Worm (Caenorhabditis elegans) whole organism, L4 larva: ENCODE data around the gene trpp-5.

ENCODE experiments used
- F37D6.2 ChIP-seq: sonication (generic microtip); optimal IDR thresholded peaks from 2 replicates; lab custom pipeline; 2016; ENCODE audit warnings: mild to moderate bottlenecking, missing genetic modification characterization, missing compliant biosample characterization
- F49E8.2 ChIP-seq: sonication (generic microtip); optimal IDR thresholded peaks from 2 replicates; lab custom pipeline; 2016; ENCODE audit warnings: missing compliant biosample characterization, mild to moderate bottlenecking, missing genetic modification characterization, borderline replicate concordance
- R02D3.7 ChIP-seq: fragments of 150-350 bp; sonication (generic microtip); optimal IDR thresholded peaks from 3 replicates; lab custom pipeline; 2014; ENCODE audit warnings: missing biosample characterization, missing genetic modification characterization
- Y48G9A.11 ChIP-seq: fragments of 200-800 bp; sonication (Bioruptor generic); IDR thresholded peaks from 2 replicates; pipeline ENCODE4 v1.3.6; 2022; ENCODE audit warnings: missing genetic modification reagents, missing genetic modification characterization, missing compliant biosample characterization
- Y75B8A.6 ChIP-seq: fragments of 200-800 bp; sonication (Bioruptor generic); IDR thresholded peaks from 2 replicates; pipeline ENCODE4 v1.3.6; 2022; ENCODE audit warnings: missing genetic modification reagents, missing genetic modification characterization, missing compliant biosample characterization
- ceh-28 ChIP-seq: fragments of 150-350 bp; optimal IDR thresholded peaks from 2 replicates; lab custom pipeline; 2014; ENCODE audit warnings: missing biosample characterization, missing genetic modification reagents, missing genetic modification characterization
- ceh-32 ChIP-seq: sonication (generic microtip); optimal IDR thresholded peaks from 2 replicates; lab custom pipeline; 2016; ENCODE audit warnings: mild to moderate bottlenecking, missing genetic modification characterization, missing compliant biosample characterization; ENCODE audit not compliant: poor library complexity
- ceh-44 ChIP-seq: fragments of 200-800 bp; sonication (Bioruptor generic); IDR thresholded peaks from 2 replicates; pipeline ENCODE4 v1.3.6; 2022; ENCODE audit warnings: missing genetic modification reagents, missing genetic modification characterization, missing compliant biosample characterization
- ceh-82 ChIP-seq: sonication (generic microtip); optimal IDR thresholded peaks from 2 replicates; lab custom pipeline; 2017; ENCODE audit warnings: missing biosample characterization, missing genetic modification characterization
- cey-2 ChIP-seq: sonication (generic microtip); optimal IDR thresholded peaks from 3 replicates; lab custom pipeline; 2017; ENCODE audit warnings: missing genetic modification characterization, mild to moderate bottlenecking, missing compliant biosample characterization, antibody characterized with exemption, borderline replicate concordance; ENCODE audit not compliant: insufficient read depth
- daf-12 ChIP-seq: fragments of 150-350 bp; optimal IDR thresholded peaks from 2 replicates; lab custom pipeline; 2014; ENCODE audit warnings: missing biosample characterization, missing genetic modification reagents, missing genetic modification characterization
- daf-16 ChIP-seq, 3 experiments: sonication (generic microtip); optimal IDR thresholded peaks; 2 replicates each; lab custom pipeline; 2016 to 2017; ENCODE audit warnings: missing genetic modification characterization in 3 of 3, missing genetic modification reagents in 3 of 3, mild to moderate bottlenecking in 2 of 3, missing compliant biosample characterization in 2 of 3, missing biosample characterization in 1 of 3, moderate library complexity in 1 of 3
- daf-8 ChIP-seq: fragments of 200-800 bp; sonication (Bioruptor generic); IDR thresholded peaks from 2 replicates; pipeline ENCODE4 v1.3.6; 2022; ENCODE audit warnings: missing genetic modification characterization, missing compliant biosample characterization
- dmd-6 ChIP-seq: fragments of 200-800 bp; sonication (Bioruptor generic); IDR thresholded peaks from 2 replicates; pipeline ENCODE4 v1.3.6; 2022; ENCODE audit warnings: missing genetic modification reagents, missing genetic modification characterization, missing compliant biosample characterization
- dmd-8 ChIP-seq: fragments of 200-800 bp; sonication (Bioruptor generic); IDR thresholded peaks from 2 replicates; pipeline ENCODE4 v1.3.6; 2022; ENCODE audit warnings: missing genetic modification characterization, missing compliant biosample characterization
- dmd-9 ChIP-seq: fragments of 200-800 bp; sonication (Bioruptor generic); IDR thresholded peaks from 2 replicates; pipeline ENCODE4 v1.3.6; 2022; ENCODE audit warnings: missing genetic modification reagents, missing genetic modification characterization, missing compliant biosample characterization
- dpl-1 ChIP-seq: fragments of 150-350 bp; optimal IDR thresholded peaks from 2 replicates; lab custom pipeline; 2014; ENCODE audit warnings: missing biosample characterization, missing genetic modification reagents, missing genetic modification characterization
- dve-1 ChIP-seq: sonication (generic microtip); optimal IDR thresholded peaks from 2 replicates; lab custom pipeline; 2017; ENCODE audit warnings: antibody characterized with exemption, mild to moderate bottlenecking, missing genetic modification characterization, missing compliant biosample characterization; ENCODE audit not compliant: insufficient read depth
- fkh-10 ChIP-seq: fragments of 150-350 bp; optimal IDR thresholded peaks from 2 replicates; lab custom pipeline; 2014; ENCODE audit warnings: missing biosample characterization, missing genetic modification reagents, missing genetic modification characterization
- gei-8 ChIP-seq: fragments of 200-800 bp; sonication (Bioruptor generic); optimal IDR thresholded peaks from 2 replicates; lab custom pipeline; 2018; ENCODE audit warnings: mild to moderate bottlenecking, missing genetic modification characterization, missing compliant biosample characterization
- hlh-11 ChIP-seq: fragments of 200-800 bp; sonication (Bioruptor generic); optimal IDR thresholded peaks from 2 replicates; lab custom pipeline; 2018; ENCODE audit warnings: mild to moderate bottlenecking, missing genetic modification characterization, missing compliant biosample characterization
- lir-3 ChIP-seq: sonication (generic microtip); optimal IDR thresholded peaks from 2 replicates; lab custom pipeline; 2016; ENCODE audit warnings: mild to moderate bottlenecking, missing genetic modification characterization, missing compliant biosample characterization
- mdl-1 ChIP-seq, 2 experiments: fragments of 150-350 bp in 1 of 2; sonication (generic microtip) in 1 of 2; optimal IDR thresholded peaks; 2 replicates each; lab custom pipeline; 2014 to 2017; ENCODE audit warnings: missing biosample characterization in 2 of 2, missing genetic modification characterization in 2 of 2
- mdt-29 ChIP-seq: fragments of 200-800 bp; sonication (Bioruptor generic); IDR thresholded peaks from 2 replicates; pipeline ENCODE4 v1.3.6; 2022; ENCODE audit warnings: missing genetic modification reagents, missing genetic modification characterization, missing compliant biosample characterization
- mep-1 ChIP-seq: fragments of 150-350 bp; sonication (generic microtip); optimal IDR thresholded peaks from 3 replicates; lab custom pipeline; 2014; ENCODE audit warnings: missing biosample characterization, missing genetic modification characterization
- mxl-2 ChIP-seq: fragments of 200-800 bp; sonication (Bioruptor generic); conservative IDR thresholded peaks from 2 replicates; pipeline ENCODE4 v1.3.6; 2022; ENCODE audit warnings: missing genetic modification reagents, missing genetic modification characterization, missing compliant biosample characterization
- nhr-10 ChIP-seq: fragments of 150-350 bp; optimal IDR thresholded peaks from 2 replicates; lab custom pipeline; 2014; ENCODE audit warnings: missing biosample characterization, missing genetic modification characterization
- nhr-11 ChIP-seq: fragments of 150-350 bp; optimal IDR thresholded peaks from 2 replicates; lab custom pipeline; 2014; ENCODE audit warnings: missing biosample characterization, missing genetic modification characterization
- nhr-237 ChIP-seq: sonication (generic microtip); optimal IDR thresholded peaks from 2 replicates; lab custom pipeline; 2017; ENCODE audit warnings: missing biosample characterization, missing genetic modification characterization
- nhr-28 ChIP-seq: fragments of 150-350 bp; optimal IDR thresholded peaks from 2 replicates; lab custom pipeline; 2014; ENCODE audit warnings: missing biosample characterization, missing genetic modification characterization
- nhr-48 ChIP-seq: sonication (generic microtip); optimal IDR thresholded peaks from 2 replicates; lab custom pipeline; 2016; ENCODE audit warnings: mild to moderate bottlenecking, missing genetic modification characterization, missing compliant biosample characterization
- nhr-6 ChIP-seq: fragments of 150-350 bp; optimal IDR thresholded peaks from 2 replicates; lab custom pipeline; 2014; ENCODE audit warnings: missing biosample characterization, missing genetic modification characterization
- nhr-76 ChIP-seq: fragments of 150-350 bp; optimal IDR thresholded peaks from 2 replicates; lab custom pipeline; 2014; ENCODE audit warnings: missing biosample characterization, missing genetic modification characterization
- php-3 ChIP-seq: fragments of 200-800 bp; sonication (Bioruptor generic); IDR thresholded peaks from 2 replicates; pipeline ENCODE4 v1.3.6; 2022; ENCODE audit warnings: missing genetic modification reagents, missing genetic modification characterization, missing compliant biosample characterization
- pqm-1 ChIP-seq: sonication (generic microtip); optimal IDR thresholded peaks from 2 replicates; lab custom pipeline; 2017; ENCODE audit warnings: missing biosample characterization, missing genetic modification characterization
- skn-1 ChIP-seq: fragments of 150-350 bp; optimal IDR thresholded peaks from 2 replicates; lab custom pipeline; 2014; ENCODE audit warnings: missing biosample characterization, missing genetic modification characterization
- spr-1 ChIP-seq: sonication (generic microtip); optimal IDR thresholded peaks from 2 replicates; lab custom pipeline; 2016; ENCODE audit warnings: mild to moderate bottlenecking, missing genetic modification characterization, missing compliant biosample characterization
- unc-130 ChIP-seq: sonication (generic microtip); optimal IDR thresholded peaks from 2 replicates; lab custom pipeline; 2016; ENCODE audit warnings: missing genetic modification reagents, missing genetic modification characterization, missing compliant biosample characterization
- unc-39 ChIP-seq: sonication (generic microtip); optimal IDR thresholded peaks from 2 replicates; lab custom pipeline; 2017; ENCODE audit warnings: missing biosample characterization, missing genetic modification characterization
- vab-7 ChIP-seq: fragments of 200-800 bp; sonication (Bioruptor generic); IDR thresholded peaks from 2 replicates; pipeline ENCODE4 v1.3.6; 2022; ENCODE audit warnings: missing genetic modification reagents, missing genetic modification characterization, missing compliant biosample characterization
- zfp-2 ChIP-seq: sonication (generic microtip); optimal IDR thresholded peaks from 2 replicates; lab custom pipeline; 2016; ENCODE audit warnings: mild to moderate bottlenecking, missing genetic modification characterization, missing compliant biosample characterization
- zfp-3 ChIP-seq: fragments of 200-800 bp; sonication (Bioruptor generic); conservative IDR thresholded peaks from 2 replicates; pipeline ENCODE4 v1.3.6; 2022; ENCODE audit warnings: missing genetic modification reagents, missing genetic modification characterization, missing compliant biosample characterization
- zip-11 ChIP-seq: fragments of 200-800 bp; sonication (Bioruptor generic); IDR thresholded peaks from 2 replicates; pipeline ENCODE4 v1.3.6; 2022; ENCODE audit warnings: missing genetic modification characterization, missing compliant biosample characterization
- ztf-11 ChIP-seq: fragments of 150-350 bp; optimal IDR thresholded peaks from 2 replicates; lab custom pipeline; 2014; ENCODE audit warnings: missing biosample characterization, missing genetic modification characterization
- ztf-7 ChIP-seq: fragments of 150-350 bp; optimal IDR thresholded peaks from 2 replicates; lab custom pipeline; 2014; ENCODE audit warnings: missing biosample characterization, missing genetic modification characterization

The trpp-5 gene

ce11 chrII:12199912-12200637 is 2.1 kb downstream of the trpp-5 start, which contains the start of gene polg-1:
TSS of gene polg-1 (minus strand) at chrII:12199962.
- TF ChIP-seq mep-1 = no peak
- TF ChIP-seq ceh-28 = peak; percentile 76

- peak; percentile 77 for TF ChIP-seq ceh-28
- no peak for TF ChIP-seq ztf-7
These were observed 3.0 kb downstream of the trpp-5 start for ce11 chrII:12199209-12199608.

ce11 chrII:12189193-12189592 is 13.0 kb downstream of the trpp-5 start:
- TF ChIP-seq F37D6.2 = no peak
- no peak for TF ChIP-seq dpl-1 (GFP tag; lab: Kevin White, UChicago)
- TF ChIP-seq R02D3.7 (tag; lab: Kevin White, UChicago) = peak; percentile 23
- TF ChIP-seq skn-1 = no peak
- no peak for TF ChIP-seq ceh-44 (GFP tag; lab: Robert Waterston, UW)
- TF ChIP-seq nhr-48 = no peak
- no peak for TF ChIP-seq mdt-29 (GFP tag; lab: Robert Waterston, UW)

DNA sequence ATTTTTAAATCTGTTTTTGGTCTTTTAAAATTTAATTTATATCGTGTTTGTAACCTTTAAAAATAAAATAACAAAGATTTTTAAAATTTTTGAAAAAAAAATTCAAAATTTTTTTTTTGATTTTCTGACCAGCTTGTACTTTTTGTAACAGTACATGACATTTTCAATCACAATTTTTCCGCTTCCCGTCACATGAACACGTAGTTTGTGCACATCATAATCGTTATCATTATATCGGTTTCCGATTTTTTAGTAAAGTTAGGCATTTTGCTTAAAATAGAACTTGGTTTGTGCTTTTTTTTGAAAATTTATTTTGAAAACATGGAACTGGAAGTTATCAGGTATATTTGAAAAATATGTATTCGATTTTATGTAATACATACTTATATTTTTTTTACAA is 15.5 kb downstream of the trpp-5 start:
- TF ChIP-seq vab-7 (no peak), ztf-7 (no peak), nhr-28 (tag; lab: Kevin White, UChicago) (peak; percentile 84), hlh-11 (tag; lab: Kevin White, UChicago) (peak; percentile 4), dmd-6 (GFP tag; lab: Robert Waterston, UW) (peak; percentile 22; the same call in 1 of the 2 replicates), dve-1 (tag; lab: Kevin White, UChicago) (peak; percentile 12), mdl-1 (tag; optimal IDR thresholded peaks at IDR 0.05; lab: Kevin White, UChicago) (no peak), zfp-2 (tag; lab: Kevin White, UChicago) (no peak), gei-8 (GFP tag; lab: Kevin White, UChicago) (no peak), Y48G9A.11 (GFP tag; lab: Robert Waterston, UW) (no peak), unc-130 (GFP tag; lab: Kevin White, UChicago) (no peak), ztf-11 (tag; lab: Kevin White, UChicago) (no peak), dmd-8 (GFP tag; lab: Robert Waterston, UW) (no peak), nhr-6 (no peak), spr-1 (tag; lab: Kevin White, UChicago) (no peak), daf-16 (GFP tag; optimal IDR thresholded peaks at IDR 0.05; lab: Kevin White, UChicago) (no peak), daf-16 (tag; optimal IDR thresholded peaks at IDR 0.05; lab: Kevin White, UChicago) (peak; percentile 38), ceh-82 (no peak), pqm-1 (tag; lab: Kevin White, UChicago) (peak; percentile 60), R02D3.7 (tag; lab: Kevin White, UChicago) (no peak), cey-2 (tag; lab: Kevin White, UChicago) (no peak), daf-8 (GFP tag; lab: Robert Waterston, UW) (no peak)

DNA sequence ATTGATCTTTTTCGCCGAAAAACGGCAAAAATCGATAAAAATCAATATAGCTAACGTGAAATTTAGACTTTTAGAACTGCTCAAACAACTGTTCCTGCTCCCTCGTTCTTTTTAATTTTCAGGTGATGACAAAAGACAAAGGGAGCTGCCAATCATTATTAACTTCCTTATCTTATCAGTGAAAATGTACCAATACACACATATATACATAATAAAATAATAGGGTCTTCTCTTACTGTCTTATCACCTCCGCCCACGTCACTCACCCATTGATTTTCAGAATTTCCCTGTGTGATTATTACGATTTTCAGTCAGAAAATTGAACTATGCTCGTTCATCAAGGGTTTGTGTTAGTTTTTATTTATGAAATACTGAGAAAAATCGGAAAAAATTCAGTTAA is 16.5 kb downstream of the trpp-5 start, which contains the start of gene Y57A10A.14:
Gene Y57A10A.14 (plus strand): TSS at position 228 of the 400 bp plus-strand sequence.
- peak; percentile 62; the same call in 1 of the 2 replicates for TF ChIP-seq php-3
- no peak for TF ChIP-seq zip-11
- TF ChIP-seq mxl-2 (GFP tag; lab: Robert Waterston, UW) = no peak
- no peak for TF ChIP-seq Y75B8A.6 (GFP tag; lab: Robert Waterston, UW)
- TF ChIP-seq F49E8.2 (tag; lab: Kevin White, UChicago) = no peak
- TF ChIP-seq R02D3.7 (tag; lab: Kevin White, UChicago) = no peak
- no peak for TF ChIP-seq unc-39 (tag; lab: Kevin White, UChicago)
- no peak for TF ChIP-seq zfp-3 (GFP tag; lab: Robert Waterston, UW)
- TF ChIP-seq lir-3 (tag; lab: Kevin White, UChicago) = no peak
- no peak for TF ChIP-seq Y48G9A.11 (GFP tag; lab: Robert Waterston, UW)
- no peak for TF ChIP-seq dmd-9 (GFP tag; lab: Robert Waterston, UW)
- TF ChIP-seq nhr-10 = no peak
- TF ChIP-seq nhr-76 (tag; lab: Kevin White, UChicago) = peak; percentile 5
- TF ChIP-seq fkh-10 = no peak
- no peak for TF ChIP-seq ceh-32
- no peak for TF ChIP-seq nhr-237
- TF ChIP-seq nhr-11 = no peak
- TF ChIP-seq daf-12 (tag; lab: Kevin White, UChicago) = no peak
